Worm (Caenorhabditis elegans) whole organism, L1 larva: ENCODE data around the gene F37A8.2.
A peak's percentile ranks its signal among the peaks of the same experiment; 100 is the strongest.

Experiments
- C04F5.9 ChIP-seq: sonication (generic microtip); optimal IDR thresholded peaks from 2 replicates; lab custom pipeline; 2016; ENCODE audit warnings: missing genetic modification characterization, missing compliant biosample characterization
- C16A3.4 ChIP-seq: fragments of 150-350 bp; optimal IDR thresholded peaks from 2 replicates; lab custom pipeline; 2014; ENCODE audit warnings: missing biosample characterization, missing genetic modification characterization
- C34B4.2 ChIP-seq: sonication (generic microtip); optimal IDR thresholded peaks from 2 replicates; lab custom pipeline; 2017; ENCODE audit warnings: mild to moderate bottlenecking, missing genetic modification characterization, missing compliant biosample characterization
- Y116A8C.19 ChIP-seq: sonication (generic microtip); optimal IDR thresholded peaks from 2 replicates; lab custom pipeline; 2016; ENCODE audit warnings: missing compliant biosample characterization, missing genetic modification characterization, borderline replicate concordance
- aly-2 ChIP-seq: fragments of 150-350 bp; optimal IDR thresholded peaks from 2 replicates; lab custom pipeline; 2014; ENCODE audit warnings: missing biosample characterization, missing genetic modification characterization
- ama-1 ChIP-seq: fragments of 150-350 bp; optimal IDR thresholded peaks from 2 replicates; lab custom pipeline; 2014
- ceh-63 ChIP-seq: fragments of 200-800 bp; sonication (Bioruptor generic); optimal IDR thresholded peaks from 2 replicates; lab custom pipeline; 2018; ENCODE audit warnings: mild to moderate bottlenecking, missing genetic modification characterization, missing compliant biosample characterization
- ceh-82 ChIP-seq, 3 experiments: fragments of 150-350 bp in 1 of 3; sonication (generic microtip) in 2 of 3; optimal IDR thresholded peaks; 2 replicates each; lab custom pipeline; 2014 to 2017; ENCODE audit warnings: missing biosample characterization in 3 of 3, missing genetic modification characterization in 3 of 3
- ces-1 ChIP-seq: fragments of 150-350 bp; optimal IDR thresholded peaks from 2 replicates; lab custom pipeline; 2014; ENCODE audit warnings: missing biosample characterization, missing genetic modification reagents, missing genetic modification characterization
- efl-1 ChIP-seq, 4 experiments: fragments of 150-350 bp; optimal IDR thresholded peaks in 3 of 4; peaks in 1 of 4; 1 replicate in 1 of 4; 2 replicates in 3 of 4; lab custom pipeline; 2014; ENCODE audit warnings: missing biosample characterization in 2 of 4, missing genetic modification characterization in 2 of 4, missing genetic modification reagents in 2 of 4
- efl-3 ChIP-seq: fragments of 200-800 bp; sonication (Bioruptor generic); optimal IDR thresholded peaks from 2 replicates; lab custom pipeline; 2018; ENCODE audit warnings: mild to moderate bottlenecking, missing genetic modification characterization, missing compliant biosample characterization
- egl-13 ChIP-seq: sonication (generic microtip); optimal IDR thresholded peaks from 2 replicates; lab custom pipeline; 2016; ENCODE audit warnings: missing genotype, missing genetic modification reagents, missing genetic modification characterization, missing compliant biosample characterization
- elt-2 ChIP-seq: sonication (generic microtip); optimal IDR thresholded peaks from 2 replicates; lab custom pipeline; 2016; ENCODE audit warnings: missing genetic modification characterization, mild to moderate bottlenecking, inconsistent platforms, missing compliant biosample characterization, missing genetic modification reagents
- elt-3 ChIP-seq, 6 experiments: fragments of 150-350 bp in 1 of 6; sonication (generic microtip); optimal IDR thresholded peaks; 2 replicates each; lab custom pipeline; 2017 to 2018; ENCODE audit warnings: missing biosample characterization in 6 of 6, missing genetic modification characterization in 6 of 6, inconsistent platforms in 1 of 6
- ets-5 ChIP-seq: fragments of 200-800 bp; sonication (Bioruptor generic); IDR thresholded peaks from 2 replicates; pipeline ENCODE4 v1.3.6; 2022; ENCODE audit warnings: missing genetic modification characterization, missing compliant biosample characterization
- fkh-8 ChIP-seq: sonication (generic microtip); optimal IDR thresholded peaks from 2 replicates; lab custom pipeline; 2016; ENCODE audit warnings: mild to moderate bottlenecking, missing genetic modification characterization, missing compliant biosample characterization
- hlh-17 ChIP-seq: fragments of 200-800 bp; sonication (Bioruptor generic); optimal IDR thresholded peaks from 2 replicates; lab custom pipeline; 2018; ENCODE audit warnings: missing genetic modification characterization, mild to moderate bottlenecking, missing compliant biosample characterization, moderate library complexity, borderline replicate concordance
- hpl-2 ChIP-seq: fragments of 150-350 bp; optimal IDR thresholded peaks from 2 replicates; lab custom pipeline; 2014; ENCODE audit warnings: missing biosample characterization, missing genetic modification reagents, missing genetic modification characterization
- lin-13 ChIP-seq: fragments of 150-350 bp; optimal IDR thresholded peaks from 2 replicates; lab custom pipeline; 2014; ENCODE audit warnings: missing biosample characterization, missing genetic modification reagents, missing genetic modification characterization
- lin-14 ChIP-seq: fragments of 200-800 bp; sonication (Bioruptor generic); optimal IDR thresholded peaks from 2 replicates; lab custom pipeline; 2018; ENCODE audit warnings: mild to moderate bottlenecking, missing genetic modification characterization, moderate library complexity, missing compliant biosample characterization
- lin-15B ChIP-seq: fragments of 150-350 bp; sonication (generic microtip); optimal IDR thresholded peaks from 3 replicates; lab custom pipeline; 2014; ENCODE audit warnings: missing biosample characterization, missing genetic modification characterization
- lin-35 ChIP-seq, 2 experiments: fragments of 150-350 bp; optimal IDR thresholded peaks; 2 replicates each; lab custom pipeline; 2014; ENCODE audit warnings: missing biosample characterization in 2 of 2, missing genetic modification characterization in 2 of 2, missing genetic modification reagents in 2 of 2
- lsy-2 ChIP-seq, 2 experiments: fragments of 150-350 bp; optimal IDR thresholded peaks; 2 replicates each; lab custom pipeline; 2014; ENCODE audit warnings: missing biosample characterization in 2 of 2, missing genetic modification characterization in 2 of 2
- mep-1 ChIP-seq: fragments of 150-350 bp; optimal IDR thresholded peaks from 2 replicates; lab custom pipeline; 2014; ENCODE audit warnings: missing biosample characterization, missing genetic modification characterization
- nhr-11 ChIP-seq: fragments of 150-350 bp; optimal IDR thresholded peaks from 2 replicates; lab custom pipeline; 2014; ENCODE audit warnings: missing biosample characterization, missing genetic modification characterization
- nhr-19 ChIP-seq: fragments of 200-800 bp; sonication (Bioruptor generic); conservative IDR thresholded peaks from 2 replicates; pipeline ENCODE4 v1.3.6; 2022; ENCODE audit warnings: missing genetic modification characterization, missing compliant biosample characterization
- nhr-20 ChIP-seq: sonication (generic microtip); optimal IDR thresholded peaks from 2 replicates; lab custom pipeline; 2016; ENCODE audit warnings: mild to moderate bottlenecking, missing genetic modification characterization, missing compliant biosample characterization
- nhr-237 ChIP-seq: fragments of 150-350 bp; optimal IDR thresholded peaks from 2 replicates; lab custom pipeline; 2014; ENCODE audit warnings: missing biosample characterization, missing genetic modification characterization
- nhr-28 ChIP-seq: fragments of 150-350 bp; optimal IDR thresholded peaks from 2 replicates; lab custom pipeline; 2014; ENCODE audit warnings: missing biosample characterization, missing genetic modification characterization
- nhr-47 ChIP-seq: sonication (generic microtip); optimal IDR thresholded peaks from 2 replicates; lab custom pipeline; 2016; ENCODE audit warnings: mild to moderate bottlenecking, missing genetic modification characterization, moderate library complexity, missing compliant biosample characterization
- nhr-76 ChIP-seq: sonication (generic microtip); optimal IDR thresholded peaks from 2 replicates; lab custom pipeline; 2017; ENCODE audit warnings: missing biosample characterization, missing genetic modification characterization
- nhr-84 ChIP-seq: sonication (generic microtip); optimal IDR thresholded peaks from 2 replicates; lab custom pipeline; 2017; ENCODE audit warnings: missing biosample characterization, missing genetic modification characterization
- nhr-90 ChIP-seq: sonication (generic microtip); optimal IDR thresholded peaks from 2 replicates; lab custom pipeline; 2016; ENCODE audit warnings: mild to moderate bottlenecking, missing genetic modification characterization, missing compliant biosample characterization; ENCODE audit not compliant: poor library complexity
- pax-3 ChIP-seq: fragments of 200-800 bp; sonication (Bioruptor generic); optimal IDR thresholded peaks from 2 replicates; lab custom pipeline; 2018; ENCODE audit warnings: mild to moderate bottlenecking, missing genetic modification characterization, moderate library complexity, missing compliant biosample characterization
- rnt-1 ChIP-seq: sonication (generic microtip); optimal IDR thresholded peaks from 2 replicates; lab custom pipeline; 2016; ENCODE audit warnings: mild to moderate bottlenecking, missing genetic modification characterization, moderate library complexity, missing compliant biosample characterization
- snu-23 ChIP-seq: sonication (generic microtip); optimal IDR thresholded peaks from 2 replicates; lab custom pipeline; 2016; ENCODE audit warnings: missing genetic modification characterization, missing compliant biosample characterization
- sox-4 ChIP-seq: sonication (generic microtip); optimal IDR thresholded peaks from 2 replicates; lab custom pipeline; 2016; ENCODE audit warnings: missing genetic modification characterization, missing compliant biosample characterization
- sup-37 ChIP-seq: fragments of 200-800 bp; sonication (Bioruptor generic); optimal IDR thresholded peaks from 2 replicates; lab custom pipeline; 2018; ENCODE audit warnings: mild to moderate bottlenecking, missing genetic modification characterization, missing compliant biosample characterization
- tbx-2 ChIP-seq: sonication (generic microtip); optimal IDR thresholded peaks from 2 replicates; lab custom pipeline; 2016; ENCODE audit warnings: missing genetic modification characterization, missing compliant biosample characterization
- tlp-1 ChIP-seq: fragments of 150-350 bp; optimal IDR thresholded peaks from 2 replicates; lab custom pipeline; 2014; ENCODE audit warnings: missing biosample characterization, missing genetic modification characterization
- unc-86 ChIP-seq: sonication (generic microtip); optimal IDR thresholded peaks from 2 replicates; lab custom pipeline; 2016; ENCODE audit warnings: missing genetic modification characterization, missing compliant biosample characterization
- vab-15 ChIP-seq: sonication (generic microtip); optimal IDR thresholded peaks from 2 replicates; lab custom pipeline; 2017; ENCODE audit warnings: missing genotype, mild to moderate bottlenecking, missing genetic modification characterization, missing compliant biosample characterization
- xbp-1 ChIP-seq: sonication (generic microtip); optimal IDR thresholded peaks from 2 replicates; lab custom pipeline; 2016; ENCODE audit warnings: missing genetic modification characterization, missing compliant biosample characterization
- zag-1 ChIP-seq: fragments of 150-350 bp; optimal IDR thresholded peaks from 2 replicates; lab custom pipeline; 2014; ENCODE audit warnings: missing biosample characterization, missing genetic modification characterization
- ztf-11 ChIP-seq, 2 experiments: sonication (generic microtip); optimal IDR thresholded peaks; 2 replicates each; lab custom pipeline; 2016 to 2017; ENCODE audit warnings: missing genetic modification characterization in 2 of 2, missing biosample characterization in 1 of 2, missing compliant biosample characterization in 1 of 2
- ztf-4 ChIP-seq: fragments of 150-350 bp; optimal IDR thresholded peaks from 2 replicates; lab custom pipeline; 2014; ENCODE audit warnings: missing biosample characterization, missing genetic modification characterization

F37A8.2 gene

ce11 chrIII:3921646-3922328 is 9.5 kb downstream of the F37A8.2 start, which contains the start of the genes metl-6 and nit-1 (continued):
- TF ChIP-seq elt-3 (tag; optimal IDR thresholded peaks at IDR 0.05; lab: Kevin White, UChicago) (peak in 1 of 6 experiments; percentile 7), ztf-4 (tag; lab: Kevin White, UChicago) (no peak)

DNA sequence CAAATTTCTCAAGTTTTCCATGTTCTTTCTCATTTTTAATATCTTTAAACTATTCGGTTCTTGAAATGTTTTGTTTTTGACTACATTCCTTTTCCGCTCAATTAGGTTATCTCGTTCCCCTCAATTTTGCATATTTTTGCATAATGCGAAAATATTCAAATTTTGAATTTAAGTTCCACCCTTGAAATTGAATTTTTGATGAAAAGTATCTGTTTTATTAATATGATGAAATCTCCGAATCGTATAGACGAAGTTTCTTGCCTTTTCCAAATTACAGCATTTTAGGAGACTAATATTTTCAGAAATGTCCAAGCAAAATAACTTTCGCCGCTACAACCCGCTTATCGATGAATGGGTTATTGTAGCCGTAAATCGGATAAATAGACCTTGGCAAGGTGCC is 12.8 kb downstream of the F37A8.2 start, which contains the start of gene ZK1058.3:
ZK1058.3 (plus strand) TSS at position 301 of the 400 bp plus-strand sequence.
- TF ChIP-seq elt-2 (tag; lab: Kevin White, UChicago) (no peak), C34B4.2 (no peak), ceh-82 (tag; optimal IDR thresholded peaks at IDR 0.05; lab: Kevin White, UChicago) (no peak), efl-1 (optimal IDR thresholded peaks at IDR 0.05; lab: Kevin White, UChicago) (no peak), efl-1 (GFP tag; optimal IDR thresholded peaks at IDR 0.05 in 1 of 2; lab: Kevin White, UChicago) (peak in 1 of 2 experiments; percentile 0), nhr-47 (no peak), nhr-76 (tag; lab: Kevin White, UChicago) (no peak), nhr-90 (tag; lab: Kevin White, UChicago) (no peak), fkh-8 (tag; lab: Kevin White, UChicago) (no peak)

ce11 chrIII:3916624-3917023 is 14.7 kb downstream of the F37A8.2 start, which contains the start of gene ccdc-47:
Gene ccdc-47 (plus strand): TSS chrIII:3916967.
- TF ChIP-seq ama-1 (lab: Kevin White, UChicago) (no peak), efl-3 (no peak), Y116A8C.19 (tag; lab: Kevin White, UChicago) (no peak), vab-15 (tag; lab: Kevin White, UChicago) (no peak), nhr-20 (peak; percentile 51), C16A3.4 (tag; lab: Kevin White, UChicago) (peak; percentile 71), lin-35 (GFP tag; optimal IDR thresholded peaks at IDR 0.05; lab: Kevin White, UChicago) (peak; percentile 60 to 91), tlp-1 (tag; lab: Kevin White, UChicago) (no peak), ztf-4 (tag; lab: Kevin White, UChicago) (peak; percentile 22), mep-1 (tag; lab: Kevin White, UChicago) (peak; percentile 69), ets-5 (no peak), sox-4 (tag; lab: Kevin White, UChicago) (no peak), nhr-28 (tag; lab: Kevin White, UChicago) (no peak), tbx-2 (tag; lab: Kevin White, UChicago) (peak; percentile 49), hpl-2 (no peak), nhr-19 (GFP tag; lab: Robert Waterston, UW) (peak; percentile 58), pax-3 (tag; lab: Kevin White, UChicago) (no peak), ces-1 (GFP tag; lab: Kevin White, UChicago) (no peak), snu-23 (GFP tag; lab: Kevin White, UChicago) (peak; percentile 76), hlh-17 (GFP tag; lab: Kevin White, UChicago) (no peak), unc-86 (tag; lab: Kevin White, UChicago) (peak; percentile 35), lin-14 (GFP tag; lab: Kevin White, UChicago) (peak; percentile 53), C04F5.9 (no peak), lin-15B (tag; lab: Kevin White, UChicago) (peak; percentile 45), nhr-84 (tag; lab: Kevin White, UChicago) (no peak), ceh-82 (tag; optimal IDR thresholded peaks at IDR 0.05; lab: Kevin White, UChicago) (peak; percentile 41 to 47 (median 44)), nhr-11 (no peak), sup-37 (GFP tag; lab: Kevin White, UChicago) (no peak), efl-1 (optimal IDR thresholded peaks at IDR 0.05; lab: Kevin White, UChicago) (peak; percentile 46 to 86), efl-1 (GFP tag; optimal IDR thresholded peaks at IDR 0.05 in 1 of 2; lab: Kevin White, UChicago) (peak; percentile 85 to 98), nhr-237 (no peak), rnt-1 (tag; lab: Kevin White, UChicago) (peak; percentile 81), egl-13 (tag; lab: Kevin White, UChicago) (no peak), zag-1 (tag; lab: Kevin White, UChicago) (no peak), lin-13 (GFP tag; lab: Kevin White, UChicago) (peak; percentile 15), ztf-11 (tag; optimal IDR thresholded peaks at IDR 0.05; lab: Kevin White, UChicago) (peak in 1 of 2 experiments; percentile 44), nhr-47 (peak; percentile 65), lsy-2 (tag; optimal IDR thresholded peaks at IDR 0.05; lab: Kevin White, UChicago) (peak; percentile 65 to 75), aly-2 (no peak), ceh-63 (GFP tag; lab: Kevin White, UChicago) (no peak), xbp-1 (tag; lab: Kevin White, UChicago) (peak; percentile 55)
